Worm (Caenorhabditis elegans) whole organism, L3 larva: ENCODE data around the gene W09H1.4.

Source experiments
- elt-3 ChIP-seq, 3 experiments: fragments of 150-350 bp in 1 of 3; sonication (generic microtip) in 2 of 3; optimal IDR thresholded peaks; 2 replicates in 2 of 3; 4 replicates in 1 of 3; lab custom pipeline; 2014 to 2017; ENCODE audit warnings: missing biosample characterization in 3 of 3, missing genetic modification characterization in 3 of 3
- fkh-10 ChIP-seq: sonication (generic microtip); optimal IDR thresholded peaks from 2 replicates; lab custom pipeline; 2017; ENCODE audit warnings: missing biosample characterization, missing genetic modification reagents, missing genetic modification characterization
- lin-39 ChIP-seq: fragments of 150-350 bp; optimal IDR thresholded peaks from 2 replicates; lab custom pipeline; 2018; ENCODE audit warnings: missing biosample characterization, missing genetic modification reagents, missing genetic modification characterization
- pha-4 ChIP-seq: fragments of 150-350 bp; optimal IDR thresholded peaks from 2 replicates; lab custom pipeline; 2014; ENCODE audit warnings: missing biosample characterization, missing genetic modification reagents, missing genetic modification characterization
- pqm-1 ChIP-seq: fragments of 150-350 bp; optimal IDR thresholded peaks from 2 replicates; lab custom pipeline; 2017; ENCODE audit warnings: missing biosample characterization, missing genetic modification characterization, inconsistent platforms
- skn-1 ChIP-seq: fragments of 150-350 bp; optimal IDR thresholded peaks from 2 replicates; lab custom pipeline; 2014; ENCODE audit warnings: missing biosample characterization, missing genetic modification characterization
- ztf-11 ChIP-seq: fragments of 150-350 bp; optimal IDR thresholded peaks from 2 replicates; lab custom pipeline; 2014; ENCODE audit warnings: missing biosample characterization, missing genetic modification characterization

DNA sequence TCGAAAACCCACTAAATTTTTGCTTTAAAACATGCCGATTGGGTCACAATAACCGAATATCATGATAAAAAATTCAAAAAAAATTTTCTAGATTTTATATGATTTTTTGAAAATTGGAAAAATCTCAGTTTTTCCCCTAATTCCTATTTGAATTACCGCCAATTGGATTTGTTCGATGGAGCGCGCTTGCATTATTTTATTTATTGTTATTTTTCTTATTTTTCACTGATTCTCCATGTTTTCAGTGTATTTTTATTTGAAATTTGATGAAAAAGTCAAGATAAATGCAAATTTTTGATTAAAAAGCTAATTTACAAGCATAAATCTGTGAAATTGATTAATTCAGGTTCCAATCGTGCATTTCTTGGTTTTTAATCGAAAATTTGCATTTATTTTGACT is 4.8 kb downstream of the W09H1.4 start:
- TF ChIP-seq ztf-11 (tag; lab: Kevin White, UChicago) = no peak
- TF ChIP-seq skn-1 (tag; lab: Kevin White, UChicago) = no peak
- TF ChIP-seq lin-39 (tag; lab: Kevin White, UChicago) = no peak
- no peak for TF ChIP-seq elt-3 (tag; optimal IDR thresholded peaks at IDR 0.05; lab: Kevin White, UChicago)
- TF ChIP-seq pqm-1 (tag; lab: Kevin White, UChicago) = no peak
- no peak for TF ChIP-seq pha-4 (tag; lab: Kevin White, UChicago)
- TF ChIP-seq fkh-10 (GFP tag; lab: Kevin White, UChicago) = no peak
